Worm (Caenorhabditis elegans): Measurements from ENCODE around the gene tph-1.
A peak's percentile ranks its signal among the peaks of the same experiment; 100 is the strongest.

- peak; percentile 21 for TF ChIP-seq him-1 (tag; optimal IDR thresholded peaks at IDR 0.05)
- no peak for TF ChIP-seq dao-5 (tag; optimal IDR thresholded peaks at IDR 0.05)
- no peak for TF ChIP-seq W03F9.2 (tag; optimal IDR thresholded peaks at IDR 0.05)
Observed at ce11 chrII:7593227-7593626, 44.1 kb downstream of the tph-1 start.

Measured in whole organism, L4/young adult.